Fruit fly (Drosophila melanogaster): ENCODE measurements around the gene D19A.
A peak's percentile ranks its signal among the peaks of the same experiment; 100 is the strongest.

D19A gene

dm6 chr3L:6139924-6140574 is 48.9 kb downstream of the D19A start, which contains the start of gene Cpr65Av (continued):
- no peak for TF ChIP-seq Chrac-16 (GFP tag; optimal IDR thresholded peaks at IDR 0.05)
- peak; percentile 33 for TF ChIP-seq odd (GFP tag; optimal IDR thresholded peaks at IDR 0.05)
- TF ChIP-seq CG18476 (GFP tag; optimal IDR thresholded peaks at IDR 0.05): no peak
- TF ChIP-seq TFAM (GFP tag; optimal IDR thresholded peaks at IDR 0.05): no peak
- no peak for TF ChIP-seq CG6272 (GFP tag; IDR thresholded peaks at IDR 0.05)
- TF ChIP-seq CG13424 (tag; optimal IDR thresholded peaks at IDR 0.05): peak; percentile 39
- TF ChIP-seq nom (GFP tag; optimal IDR thresholded peaks at IDR 0.05): no peak
- TF ChIP-seq Abd-B (GFP tag; optimal IDR thresholded peaks at IDR 0.05): no peak
- no peak for TF ChIP-seq CG11696 (GFP tag; IDR thresholded peaks at IDR 0.05)
- TF ChIP-seq bowl (GFP tag; IDR thresholded peaks at IDR 0.05): no peak
- no peak for TF ChIP-seq CTCF (GFP tag; optimal IDR thresholded peaks at IDR 0.05)
- TF ChIP-seq CG2678 (tag; optimal IDR thresholded peaks at IDR 0.05): peak; percentile 27
- no peak for TF ChIP-seq Taf1 (GFP tag; IDR thresholded peaks at IDR 0.05)
- no peak for TF ChIP-seq CG16779 (GFP tag; IDR thresholded peaks at IDR 0.05)
- peak; percentile 22 for TF ChIP-seq oc (tag; optimal IDR thresholded peaks at IDR 0.05)
- peak; percentile 62 for TF ChIP-seq ATbp (GFP tag; optimal IDR thresholded peaks at IDR 0.05)
- peak; percentile 2 for TF ChIP-seq CG18599 (GFP tag; optimal IDR thresholded peaks at IDR 0.05)
- no peak for TF ChIP-seq br (optimal IDR thresholded peaks at IDR 0.05)
- no peak for TF ChIP-seq NfI (GFP tag; optimal IDR thresholded peaks at IDR 0.05)
- TF ChIP-seq CG8359 (GFP tag; optimal IDR thresholded peaks at IDR 0.05; ENCODE audit: borderline replicate concordance): no peak
- no peak for TF ChIP-seq eyg (GFP tag; optimal IDR thresholded peaks at IDR 0.05)
- no peak for TF ChIP-seq kah (GFP tag; optimal IDR thresholded peaks at IDR 0.05)
- no peak for TF ChIP-seq Adf1 (GFP tag; IDR thresholded peaks at IDR 0.05)
- no peak for TF ChIP-seq grau (tag; optimal IDR thresholded peaks at IDR 0.05)
- no peak for TF ChIP-seq twi (tag; optimal IDR thresholded peaks at IDR 0.05)
- TF ChIP-seq mirr (GFP tag; optimal IDR thresholded peaks at IDR 0.05): peak; percentile 28
- TF ChIP-seq sens (GFP tag): peak; percentile 83
- no peak for TF ChIP-seq chm (GFP tag; IDR thresholded peaks at IDR 0.05)
- TF ChIP-seq dati (GFP tag; IDR thresholded peaks at IDR 0.05): no peak
- no peak for TF ChIP-seq lbe (GFP tag; optimal IDR thresholded peaks at IDR 0.05)
- TF ChIP-seq CG12155 (GFP tag; optimal IDR thresholded peaks at IDR 0.05): no peak
- TF ChIP-seq fd102C (GFP tag; optimal IDR thresholded peaks at IDR 0.05): no peak
- TF ChIP-seq rib (GFP tag; IDR thresholded peaks at IDR 0.05): no peak
- TF ChIP-seq B-H1 (GFP tag; IDR thresholded peaks at IDR 0.05): no peak
- TF ChIP-seq chinmo (GFP tag; IDR thresholded peaks at IDR 0.05; ENCODE audit: partially characterized antibody): no peak
- no peak for TF ChIP-seq CG6813 (GFP tag; optimal IDR thresholded peaks at IDR 0.05)
- TF ChIP-seq CG31441 (GFP tag; IDR thresholded peaks at IDR 0.05): 0 out of 2 replicates have a peak, but pooled peaks have one; percentile 12
- peak in 1 of 2 experiments; percentile 43 for TF ChIP-seq Hr51 (GFP tag; optimal IDR thresholded peaks at IDR 0.05)
- TF ChIP-seq CG14050 (GFP tag; IDR thresholded peaks at IDR 0.05): peak; percentile 29; the same call in 1 of the 3 replicates
- no peak for TF ChIP-seq amos (GFP tag; IDR thresholded peaks at IDR 0.05; ENCODE audit: partially characterized antibody)
- TF ChIP-seq unpg (GFP tag; optimal IDR thresholded peaks at IDR 0.05): peak; percentile 24
- no peak for TF ChIP-seq corto (GFP tag; optimal IDR thresholded peaks at IDR 0.05)
- no peak for TF ChIP-seq zfh2 (GFP tag; optimal IDR thresholded peaks at IDR 0.05)
- no peak for TF ChIP-seq cwo (GFP tag; optimal IDR thresholded peaks at IDR 0.05)
- peak; percentile 35 for TF ChIP-seq MTF-1 (GFP tag; optimal IDR thresholded peaks at IDR 0.05; ENCODE audit: borderline replicate concordance)
- TF ChIP-seq Fer1 (GFP tag; optimal IDR thresholded peaks at IDR 0.05): peak; percentile 25
- no peak for TF ChIP-seq disco-r (GFP tag; optimal IDR thresholded peaks at IDR 0.05)
- no peak for TF ChIP-seq tup (GFP tag; optimal IDR thresholded peaks at IDR 0.05)
- TF ChIP-seq gsb (GFP tag; IDR thresholded peaks at IDR 0.05): no peak
- no peak for TF ChIP-seq CG33557 (GFP tag; optimal IDR thresholded peaks at IDR 0.05)
- TF ChIP-seq Lpt (GFP tag; optimal IDR thresholded peaks at IDR 0.05): no peak
